Worm (Caenorhabditis elegans) whole organism, early embryonic: ENCODE data around the gene M106.3.

Experiments used
- B0310.2 ChIP-seq: sonication (generic microtip); optimal IDR thresholded peaks from 2 replicates; lab custom pipeline; 2016; ENCODE audit warnings: mild to moderate bottlenecking, missing genetic modification characterization, missing compliant biosample characterization
- F13C5.2 ChIP-seq: sonication (generic microtip); optimal IDR thresholded peaks from 2 replicates; lab custom pipeline; 2017; ENCODE audit warnings: mild to moderate bottlenecking, missing genetic modification characterization, inconsistent platforms, missing compliant biosample characterization
- aly-1 ChIP-seq: sonication (generic microtip); optimal IDR thresholded peaks from 2 replicates; lab custom pipeline; 2016; ENCODE audit warnings: missing genetic modification characterization, missing compliant biosample characterization
- ama-1 ChIP-seq: fragments of 150-350 bp; optimal IDR thresholded peaks from 2 replicates; lab custom pipeline; 2014
- ceh-13 ChIP-seq: fragments of 200-800 bp; sonication (Bioruptor generic); optimal IDR thresholded peaks from 2 replicates; lab custom pipeline; 2018; ENCODE audit warnings: mild to moderate bottlenecking, missing genetic modification characterization, missing compliant biosample characterization
- ceh-36 ChIP-seq: sonication (generic microtip); optimal IDR thresholded peaks from 2 replicates; lab custom pipeline; 2016; ENCODE audit warnings: missing genetic modification characterization, inconsistent platforms, missing compliant biosample characterization
- ets-7 ChIP-seq: sonication (generic microtip); optimal IDR thresholded peaks from 2 replicates; lab custom pipeline; 2016; ENCODE audit warnings: missing genotype, missing genetic modification characterization, missing compliant biosample characterization
- flt-1 ChIP-seq: fragments of 200-800 bp; sonication (Bioruptor generic); IDR thresholded peaks from 2 replicates; pipeline ENCODE4 v1.3.6; 2022; ENCODE audit warnings: missing genetic modification characterization, missing compliant biosample characterization
- hmbx-1 ChIP-seq: sonication (generic microtip); optimal IDR thresholded peaks from 2 replicates; lab custom pipeline; 2016; ENCODE audit warnings: mild to moderate bottlenecking, missing genetic modification characterization, missing compliant biosample characterization
- hmg-4 ChIP-seq: fragments of 200-800 bp; sonication (Bioruptor generic); optimal IDR thresholded peaks from 2 replicates; lab custom pipeline; 2018; ENCODE audit warnings: mild to moderate bottlenecking, missing genetic modification characterization, missing compliant biosample characterization
- hnd-1 ChIP-seq: sonication (generic microtip); optimal IDR thresholded peaks from 2 replicates; lab custom pipeline; 2016; ENCODE audit warnings: missing genetic modification characterization, missing compliant biosample characterization
- pes-1 ChIP-seq: fragments of 200-800 bp; sonication (Bioruptor generic); IDR thresholded peaks from 2 replicates; pipeline ENCODE4 v1.3.6; 2022; ENCODE audit warnings: missing genetic modification reagents, missing genetic modification characterization, missing compliant biosample characterization
- scrt-1 ChIP-seq: fragments of 200-800 bp; sonication (Bioruptor generic); IDR thresholded peaks from 2 replicates; pipeline ENCODE4 v1.3.6; 2022; ENCODE audit warnings: missing genetic modification characterization, missing compliant biosample characterization
- sea-1 ChIP-seq: fragments of 200-800 bp; sonication (Bioruptor generic); conservative IDR thresholded peaks from 2 replicates; pipeline ENCODE4 v1.3.6; 2022; ENCODE audit warnings: missing genetic modification characterization, missing compliant biosample characterization
- tbx-11 ChIP-seq: fragments of 200-800 bp; sonication (Bioruptor generic); IDR thresholded peaks from 2 replicates; pipeline ENCODE4 v1.3.6; 2022; ENCODE audit warnings: missing genetic modification characterization, missing compliant biosample characterization
- tbx-37 ChIP-seq: fragments of 200-800 bp; sonication (Bioruptor generic); conservative IDR thresholded peaks from 2 replicates; pipeline ENCODE4 v1.3.6; 2022; ENCODE audit warnings: missing genetic modification reagents, missing genetic modification characterization, missing compliant biosample characterization
- tra-4 ChIP-seq: sonication (generic microtip); optimal IDR thresholded peaks from 2 replicates; lab custom pipeline; 2017; ENCODE audit warnings: missing genetic modification characterization, missing compliant biosample characterization

Gene M106.3

DNA sequence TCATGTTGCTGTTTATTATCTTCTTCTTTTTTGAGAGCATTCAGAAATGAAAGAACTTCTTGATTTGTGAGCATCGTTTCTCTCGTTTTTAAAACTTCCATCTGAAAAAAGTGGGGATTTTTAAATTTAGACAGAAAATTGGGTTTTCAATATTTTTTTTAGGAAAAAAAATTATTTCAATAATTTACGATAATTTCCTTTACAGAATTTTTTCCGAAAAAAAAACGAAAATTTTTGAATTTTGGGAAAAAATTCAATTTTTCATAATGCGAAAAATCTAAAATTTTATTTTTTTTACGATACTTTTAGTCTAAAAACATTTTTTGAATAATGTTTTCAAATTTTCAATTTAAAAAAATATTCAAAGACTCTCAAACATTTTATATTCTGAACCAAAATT lies 3.6 kb downstream of the M106.3 start, which contains the start of gene M106.7:
Gene M106.7, minus strand, starts transcription at position 101 of the 400 bp plus-strand sequence.
- no peak for TF ChIP-seq flt-1
- no peak for TF ChIP-seq tbx-11 (GFP tag; lab: Robert Waterston, UW)
- no peak for TF ChIP-seq B0310.2 (tag; lab: Kevin White, UChicago)
- no peak for TF ChIP-seq scrt-1 (GFP tag; lab: Robert Waterston, UW)
- no peak for TF ChIP-seq tra-4
- TF ChIP-seq ama-1 (lab: Kevin White, UChicago): no peak
- TF ChIP-seq F13C5.2 (tag; lab: Kevin White, UChicago): no peak
- no peak for TF ChIP-seq ets-7 (tag; lab: Kevin White, UChicago)
- TF ChIP-seq pes-1: no peak
- TF ChIP-seq tbx-37: no peak
- TF ChIP-seq ceh-13 (GFP tag; lab: Kevin White, UChicago): no peak
- no peak for TF ChIP-seq aly-1
- TF ChIP-seq ceh-36 (tag; lab: Kevin White, UChicago): no peak

DNA sequence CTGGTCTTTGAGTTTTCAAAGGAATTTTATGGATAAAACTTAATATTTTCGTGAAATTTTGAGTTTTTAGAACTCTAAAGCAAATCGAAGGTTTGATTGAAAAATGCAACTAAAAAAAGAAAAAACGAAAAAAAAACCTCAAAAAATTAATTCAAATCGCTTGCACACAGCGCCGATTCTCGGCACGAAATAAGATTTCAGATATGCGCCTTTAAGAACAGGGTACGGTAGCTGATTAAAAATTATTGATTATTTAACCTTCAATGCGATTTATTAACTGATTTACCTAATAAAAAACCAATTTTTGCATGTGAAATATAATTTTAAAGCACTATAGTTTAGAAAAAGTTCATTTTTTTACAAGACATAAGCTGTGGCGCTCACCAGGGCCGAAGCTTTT lies 7.8 kb downstream of the M106.3 start:
- no peak for TF ChIP-seq tra-4
- TF ChIP-seq aly-1: no peak
- TF ChIP-seq B0310.2 (tag; lab: Kevin White, UChicago): no peak
- no peak for TF ChIP-seq ceh-36 (tag; lab: Kevin White, UChicago)
- TF ChIP-seq ets-7 (tag; lab: Kevin White, UChicago): no peak
- TF ChIP-seq hnd-1: no peak
- TF ChIP-seq sea-1 (GFP tag; lab: Robert Waterston, UW): no peak
- no peak for TF ChIP-seq scrt-1 (GFP tag; lab: Robert Waterston, UW)
- no peak for TF ChIP-seq F13C5.2 (tag; lab: Kevin White, UChicago)
- no peak for TF ChIP-seq ceh-13 (GFP tag; lab: Kevin White, UChicago)
- TF ChIP-seq ama-1 (lab: Kevin White, UChicago): no peak
- no peak for TF ChIP-seq tbx-37
- no peak for TF ChIP-seq tbx-11 (GFP tag; lab: Robert Waterston, UW)
- no peak for TF ChIP-seq flt-1
- no peak for TF ChIP-seq hmbx-1 (tag; lab: Kevin White, UChicago)

DNA sequence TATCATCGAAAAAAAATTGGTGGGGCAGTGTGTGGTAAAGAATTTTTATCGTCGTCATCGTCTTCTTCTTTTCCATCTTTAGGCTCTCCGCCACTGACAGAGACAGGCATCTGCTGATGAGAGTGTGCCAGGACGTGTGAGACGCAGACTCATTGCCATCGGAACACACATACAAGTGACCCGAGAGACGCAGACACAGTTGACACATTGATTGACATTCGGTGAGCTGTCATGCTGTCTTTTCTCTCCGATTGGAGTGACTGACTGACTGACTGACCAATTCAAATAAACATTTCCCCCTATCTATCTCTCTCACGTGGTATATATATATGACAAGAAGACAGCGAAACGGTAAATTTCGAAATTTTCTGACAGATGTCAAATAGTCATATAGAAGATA lies 9.6 kb downstream of the M106.3 start:
- TF ChIP-seq ets-7 (tag; lab: Kevin White, UChicago): no peak
- peak; percentile 46 for TF ChIP-seq hmg-4

DNA sequence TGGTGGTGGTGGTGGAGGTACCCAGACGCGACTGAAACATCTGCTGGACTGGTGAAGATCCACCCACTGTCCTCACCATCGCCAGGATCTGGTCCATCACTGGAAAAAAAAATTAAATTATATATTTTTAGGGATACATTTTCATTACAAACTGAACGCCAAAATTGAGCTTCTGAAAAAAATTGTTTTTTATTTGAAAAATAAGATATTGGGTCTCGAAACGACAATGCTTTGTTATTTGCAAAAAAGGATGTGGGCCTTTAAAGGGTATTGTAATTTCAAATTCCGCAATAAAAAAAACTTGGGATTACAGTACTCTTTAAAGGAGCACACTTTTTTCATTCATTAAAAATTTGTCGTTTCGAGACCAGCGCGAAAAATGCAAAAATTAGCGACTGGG lies 10.8 kb downstream of the M106.3 start, which contains the start of gene M106.2:
Gene M106.2, minus strand, starts transcription at position 101 of the 400 bp plus-strand sequence.
- TF ChIP-seq aly-1 (no peak), ets-7 (tag; lab: Kevin White, UChicago) (no peak), B0310.2 (tag; lab: Kevin White, UChicago) (no peak), hmbx-1 (tag; lab: Kevin White, UChicago) (no peak), hmg-4 (no peak), scrt-1 (GFP tag; lab: Robert Waterston, UW) (no peak), sea-1 (GFP tag; lab: Robert Waterston, UW) (no peak), ceh-13 (GFP tag; lab: Kevin White, UChicago) (no peak), tra-4 (no peak), ceh-36 (tag; lab: Kevin White, UChicago) (no peak), F13C5.2 (tag; lab: Kevin White, UChicago) (no peak), tbx-37 (no peak), flt-1 (no peak), ama-1 (lab: Kevin White, UChicago) (no peak), hnd-1 (no peak)

DNA sequence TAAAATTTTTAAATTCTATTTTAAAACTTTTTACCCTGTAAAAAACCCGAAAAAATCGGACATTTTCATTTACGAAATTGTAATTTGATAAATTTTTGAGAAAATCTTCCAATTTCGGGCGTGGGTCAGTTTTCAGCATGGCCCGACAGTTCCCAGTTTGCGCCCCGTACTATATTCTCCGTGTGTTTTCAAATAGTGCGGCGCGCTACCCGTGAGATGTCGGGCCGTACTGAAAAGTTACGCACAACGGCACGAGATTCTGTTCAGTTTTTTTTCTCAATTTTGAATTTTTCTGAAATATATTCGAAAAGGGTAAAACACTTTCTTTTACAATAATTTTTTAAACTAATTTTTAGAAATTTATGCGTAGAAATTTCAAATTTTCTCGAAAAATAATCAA lies 13.7 kb downstream of the M106.3 start:
- TF ChIP-seq B0310.2 (tag; lab: Kevin White, UChicago): no peak
- TF ChIP-seq hnd-1: no peak
- no peak for TF ChIP-seq ceh-36 (tag; lab: Kevin White, UChicago)
- no peak for TF ChIP-seq tra-4
- no peak for TF ChIP-seq F13C5.2 (tag; lab: Kevin White, UChicago)
- TF ChIP-seq tbx-11 (GFP tag; lab: Robert Waterston, UW): no peak
- no peak for TF ChIP-seq tbx-37
- TF ChIP-seq ets-7 (tag; lab: Kevin White, UChicago): no peak
- no peak for TF ChIP-seq pes-1

DNA sequence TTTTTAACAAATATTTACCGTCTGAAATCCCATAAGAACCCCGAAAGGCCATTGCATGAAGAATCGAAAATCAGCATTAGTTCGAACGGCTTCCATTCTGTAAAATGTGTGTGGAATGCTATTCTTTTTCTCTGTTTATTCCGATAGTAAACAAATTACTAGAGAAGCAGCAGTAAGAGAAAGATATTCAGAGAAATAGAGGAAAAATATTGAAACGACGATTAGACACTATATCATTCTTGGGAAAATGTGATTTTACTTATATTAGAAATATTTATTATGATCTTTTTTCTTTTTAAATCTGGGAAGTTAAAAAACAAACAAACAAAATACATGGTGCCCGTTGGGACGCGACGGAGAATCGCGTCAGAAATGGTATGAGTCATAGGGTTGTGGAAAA lies 17.2 kb downstream of the M106.3 start, which contains the start of gene M106.8:
Gene M106.8, minus strand, starts transcription at position 101 of the 400 bp plus-strand sequence.
- TF ChIP-seq hnd-1 (no peak), tbx-11 (GFP tag; lab: Robert Waterston, UW) (no peak), ceh-13 (GFP tag; lab: Kevin White, UChicago) (no peak), ama-1 (lab: Kevin White, UChicago) (no peak), tra-4 (no peak), tbx-37 (no peak), F13C5.2 (tag; lab: Kevin White, UChicago) (no peak), B0310.2 (tag; lab: Kevin White, UChicago) (no peak), pes-1 (no peak)

DNA sequence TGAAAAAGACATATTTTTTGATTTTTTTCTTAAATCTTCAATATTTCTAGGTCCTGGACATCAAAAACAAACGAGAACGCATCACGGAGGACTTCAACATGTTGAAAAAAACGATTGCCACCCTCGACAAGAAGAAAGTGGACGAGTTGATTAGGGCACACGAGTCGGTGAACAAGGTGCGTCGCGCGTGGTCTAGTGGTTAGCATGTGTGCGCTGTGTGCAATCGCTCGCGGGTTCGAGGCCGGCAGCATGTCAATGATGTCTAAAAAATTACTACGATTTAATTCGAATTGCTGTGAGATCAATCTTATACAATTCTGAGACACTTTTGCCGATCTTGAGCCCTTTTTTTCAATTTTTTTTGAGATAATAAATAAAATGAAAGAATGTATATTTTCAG lies 20.6 kb downstream of the M106.3 start:
- TF ChIP-seq hmg-4: peak; percentile 99
- peak; percentile 96 for TF ChIP-seq flt-1
- peak; percentile 97 for TF ChIP-seq F13C5.2 (tag; lab: Kevin White, UChicago)
- peak; percentile 96 for TF ChIP-seq ceh-36 (tag; lab: Kevin White, UChicago)
- peak; percentile 96 for TF ChIP-seq pes-1
- TF ChIP-seq ceh-13 (GFP tag; lab: Kevin White, UChicago): peak; percentile 96
- TF ChIP-seq tbx-11 (GFP tag; lab: Robert Waterston, UW): peak; percentile 94
- peak; percentile 89 for TF ChIP-seq B0310.2 (tag; lab: Kevin White, UChicago)
- peak; percentile 96 for TF ChIP-seq aly-1
- TF ChIP-seq scrt-1 (GFP tag; lab: Robert Waterston, UW): peak; percentile 98
- peak; percentile 89 for TF ChIP-seq ama-1 (lab: Kevin White, UChicago)
- peak; percentile 94 for TF ChIP-seq tra-4
- peak; percentile 93 for TF ChIP-seq tbx-37
- TF ChIP-seq hnd-1: peak; percentile 91
- peak; percentile 83 for TF ChIP-seq ets-7 (tag; lab: Kevin White, UChicago)
- peak; percentile 92 for TF ChIP-seq hmbx-1 (tag; lab: Kevin White, UChicago)
- peak; percentile 92 for TF ChIP-seq sea-1 (GFP tag; lab: Robert Waterston, UW)

DNA sequence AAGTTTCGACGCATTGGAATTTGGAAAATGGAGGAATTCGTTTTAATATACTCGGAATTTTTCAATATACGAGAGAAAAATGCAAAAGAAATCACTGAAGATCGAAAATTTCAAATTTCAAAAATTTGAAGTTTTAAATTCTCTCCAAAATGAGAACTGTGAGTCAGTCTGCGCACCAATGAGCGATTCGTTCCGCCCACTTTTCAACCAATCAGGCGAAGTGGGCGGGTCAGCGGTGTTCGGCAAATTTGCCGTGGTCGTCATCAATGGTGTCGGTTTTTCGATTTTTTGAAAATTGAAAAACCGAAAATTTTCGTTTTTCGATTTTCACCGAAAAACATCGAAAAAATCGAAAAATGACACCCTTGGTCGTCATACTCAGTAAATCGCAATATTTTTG lies 22.2 kb downstream of the M106.3 start:
- TF ChIP-seq sea-1 (GFP tag; lab: Robert Waterston, UW): no peak
- no peak for TF ChIP-seq hmg-4
- TF ChIP-seq pes-1: no peak
- no peak for TF ChIP-seq F13C5.2 (tag; lab: Kevin White, UChicago)
- TF ChIP-seq ets-7 (tag; lab: Kevin White, UChicago): no peak
- no peak for TF ChIP-seq ceh-36 (tag; lab: Kevin White, UChicago)
- no peak for TF ChIP-seq scrt-1 (GFP tag; lab: Robert Waterston, UW)
- TF ChIP-seq tbx-37: no peak
